Fruit fly (Drosophila melanogaster) whole organism, embryonic: Measurements from ENCODE around the gene CG17234.
A peak's percentile ranks its signal among the peaks of the same experiment; 100 is the strongest.

Experiments used
- B-H1 ChIP-seq: fragments of 200-800 bp; sonication (Bioruptor generic); IDR thresholded peaks from 3 replicates; pipeline ENCODE4 v1.3.6; 2022; ENCODE audit warnings: missing biosample characterization, missing genetic modification characterization
- BtbVII ChIP-seq: fragments of 200-800 bp; sonication (Bioruptor generic); optimal IDR thresholded peaks from 3 replicates; lab custom pipeline; 2017; ENCODE audit warnings: missing biosample characterization, mild to moderate bottlenecking, missing genetic modification characterization
- CG10979 ChIP-seq: fragments of 200-800 bp; sonication (Bioruptor generic); optimal IDR thresholded peaks from 2 replicates; lab custom pipeline; 2018; ENCODE audit warnings: missing biosample characterization, mild to moderate bottlenecking, missing genetic modification characterization, moderate library complexity
- CG12659 ChIP-seq: fragments of 200-800 bp; sonication (Bioruptor generic); optimal IDR thresholded peaks from 3 replicates; lab custom pipeline; 2017; ENCODE audit warnings: mild to moderate bottlenecking, missing biosample characterization, missing genetic modification reagents, missing genetic modification characterization
- CG13287 ChIP-seq: fragments of 200-800 bp; sonication (Bioruptor generic); IDR thresholded peaks from 2 replicates; pipeline ENCODE4 v1.3.6; 2022; ENCODE audit warnings: missing biosample characterization, missing genetic modification characterization; ENCODE audit not compliant: partially characterized antibody
- CG16813 ChIP-seq: fragments of 200-800 bp; sonication (Bioruptor generic); IDR thresholded peaks from 3 replicates; pipeline ENCODE4 v1.3.6; 2022; ENCODE audit warnings: missing biosample characterization, missing genetic modification characterization; ENCODE audit not compliant: partially characterized antibody
- CG17912 ChIP-seq: fragments of 200-800 bp; sonication (Bioruptor generic); optimal IDR thresholded peaks from 2 replicates; lab custom pipeline; 2018; ENCODE audit warnings: missing biosample characterization, mild to moderate bottlenecking, missing genetic modification characterization
- CG2678 ChIP-seq: fragments of 200-800 bp; sonication (Bioruptor generic); optimal IDR thresholded peaks from 3 replicates; lab custom pipeline; 2019; ENCODE audit warnings: missing biosample characterization, mild to moderate bottlenecking, missing genetic modification characterization, moderate library complexity
- CG2889 ChIP-seq: fragments of 200-800 bp; sonication (Bioruptor generic); IDR thresholded peaks from 3 replicates; pipeline ENCODE4 v1.3.6; 2022; ENCODE audit warnings: missing biosample characterization, missing genetic modification characterization
- CG33213 ChIP-seq: fragments of 200-800 bp; sonication (Bioruptor generic); optimal IDR thresholded peaks from 3 replicates; lab custom pipeline; 2016; ENCODE audit warnings: missing biosample characterization, missing genetic modification characterization
- CG34224 ChIP-seq: fragments of 200-800 bp; sonication (Bioruptor generic); IDR thresholded peaks from 3 replicates; pipeline ENCODE4 v1.3.6; 2022; ENCODE audit warnings: missing biosample characterization, missing genetic modification characterization; ENCODE audit not compliant: partially characterized antibody
- CG4404 ChIP-seq: fragments of 200-800 bp; sonication (Bioruptor generic); IDR thresholded peaks from 2 replicates; pipeline ENCODE4 v1.3.6; 2022; ENCODE audit warnings: missing biosample characterization, missing genetic modification characterization
- CG9609 ChIP-seq: fragments of 200-800 bp; sonication (Bioruptor generic); optimal IDR thresholded peaks from 3 replicates; lab custom pipeline; 2016; ENCODE audit warnings: missing biosample characterization, missing genetic modification characterization
- Dad ChIP-seq: fragments of 200-800 bp; sonication (Bioruptor generic); optimal IDR thresholded peaks from 3 replicates; lab custom pipeline; 2016; ENCODE audit warnings: missing biosample characterization, missing genetic modification characterization
- Dbx ChIP-seq: fragments of 200-800 bp; sonication (Bioruptor generic); IDR thresholded peaks from 3 replicates; pipeline ENCODE4 v1.3.6; 2022; ENCODE audit warnings: missing biosample characterization, missing genetic modification characterization
- Dip3 ChIP-seq: fragments of 200-800 bp; sonication (Bioruptor generic); optimal IDR thresholded peaks from 3 replicates; lab custom pipeline; 2016; ENCODE audit warnings: missing biosample characterization, missing genetic modification characterization
- Doc3 ChIP-seq: fragments of 200-800 bp; sonication (Bioruptor generic); IDR thresholded peaks from 3 replicates; pipeline ENCODE4 v1.3.6; 2022; ENCODE audit warnings: missing biosample characterization, missing genetic modification characterization; ENCODE audit not compliant: partially characterized antibody
- Dref ChIP-seq: fragments of 200-800 bp; sonication (Bioruptor generic); IDR thresholded peaks from 2 replicates; pipeline ENCODE4 v1.3.6; 2022; ENCODE audit warnings: missing biosample characterization, missing genetic modification characterization
- Fer2 ChIP-seq: fragments of 200-800 bp; sonication (Bioruptor generic); optimal IDR thresholded peaks from 2 replicates; lab custom pipeline; 2018; ENCODE audit warnings: missing biosample characterization, mild to moderate bottlenecking, missing genetic modification characterization, moderate library complexity
- HLHmδ ChIP-seq: fragments of 200-800 bp; sonication (Bioruptor generic); optimal IDR thresholded peaks from 2 replicates; lab custom pipeline; 2018; ENCODE audit warnings: missing biosample characterization, mild to moderate bottlenecking, missing genetic modification characterization, moderate library complexity
- Med ChIP-seq: fragments of 200-800 bp; sonication (Bioruptor generic); peaks from one replicate; lab custom pipeline; 2016; ENCODE audit warnings: missing biosample characterization, missing genetic modification characterization, mild to moderate bottlenecking, inconsistent platforms, moderate library complexity
- Neu2 ChIP-seq: fragments of 200-800 bp; sonication (Bioruptor generic); optimal IDR thresholded peaks from 3 replicates; lab custom pipeline; 2016; ENCODE audit warnings: missing biosample characterization, missing genetic modification characterization, borderline replicate concordance
- Oaz ChIP-seq: fragments of 200-800 bp; sonication (Bioruptor generic); IDR thresholded peaks from 2 replicates; pipeline ENCODE4 v1.3.6; 2022; ENCODE audit warnings: missing biosample characterization, missing genetic modification characterization
- Opbp ChIP-seq: fragments of 200-800 bp; sonication (Bioruptor generic); IDR thresholded peaks from 3 replicates; pipeline ENCODE4 v1.3.6; 2022; ENCODE audit warnings: missing biosample characterization, missing genetic modification characterization; ENCODE audit not compliant: partially characterized antibody
- PHDP ChIP-seq: fragments of 200-800 bp; sonication (Bioruptor generic); optimal IDR thresholded peaks from 3 replicates; lab custom pipeline; 2018; ENCODE audit warnings: missing biosample characterization, mild to moderate bottlenecking, missing genetic modification characterization, moderate library complexity
- Pdp1 ChIP-seq, 2 experiments: fragments of 200-800 bp; sonication (Bioruptor generic); optimal IDR thresholded peaks; 3 replicates each; lab custom pipeline; 2016; ENCODE audit warnings: missing biosample characterization in 2 of 2, missing genetic modification characterization in 2 of 2, mild to moderate bottlenecking in 1 of 2, moderate library complexity in 1 of 2
- Rfx ChIP-seq: fragments of 200-800 bp; sonication (Bioruptor generic); IDR thresholded peaks from 2 replicates; pipeline ENCODE4 v1.3.6; 2022; ENCODE audit warnings: missing biosample characterization, missing genetic modification characterization
- Sry-δ ChIP-seq: fragments of 200-800 bp; sonication (Bioruptor generic); optimal IDR thresholded peaks from 2 replicates; lab custom pipeline; 2016; ENCODE audit warnings: missing biosample characterization, missing genetic modification characterization
- bbx ChIP-seq: fragments of 200-800 bp; sonication (Bioruptor generic); IDR thresholded peaks from 2 replicates; pipeline ENCODE4 v1.3.6; 2022; ENCODE audit warnings: missing biosample characterization, missing genetic modification characterization; ENCODE audit not compliant: partially characterized antibody
- cato ChIP-seq: fragments of 200-800 bp; sonication (Bioruptor generic); optimal IDR thresholded peaks from 2 replicates; lab custom pipeline; 2016; ENCODE audit warnings: missing biosample characterization, missing genetic modification characterization, borderline replicate concordance
- chinmo ChIP-seq: fragments of 200-800 bp; sonication (Bioruptor generic); IDR thresholded peaks from 4 replicates; pipeline ENCODE4 v1.3.6; 2022; ENCODE audit warnings: missing biosample characterization, missing genetic modification characterization; ENCODE audit not compliant: partially characterized antibody
- ci ChIP-seq: fragments of 200-800 bp; sonication (Bioruptor generic); IDR thresholded peaks from 3 replicates; pipeline ENCODE4 v1.3.6; 2022; ENCODE audit warnings: missing biosample characterization, missing genetic modification characterization
- croc ChIP-seq: fragments of 200-800 bp; sonication (Bioruptor generic); conservative IDR thresholded peaks from 3 replicates; pipeline ENCODE4 v1.3.6; 2022; ENCODE audit warnings: missing biosample characterization, missing genetic modification characterization
- fd3F ChIP-seq: fragments of 200-800 bp; sonication (Bioruptor generic); optimal IDR thresholded peaks from 2 replicates; lab custom pipeline; 2018; ENCODE audit warnings: missing biosample characterization, mild to moderate bottlenecking, missing genetic modification characterization, moderate library complexity
- knrl ChIP-seq: fragments of 200-800 bp; sonication (Bioruptor generic); IDR thresholded peaks from 3 replicates; pipeline ENCODE4 v1.3.6; 2022; ENCODE audit warnings: missing biosample characterization, missing genetic modification characterization; ENCODE audit not compliant: partially characterized antibody
- lab ChIP-seq: fragments of 200-800 bp; sonication (Bioruptor generic); optimal IDR thresholded peaks from 3 replicates; lab custom pipeline; 2017; ENCODE audit warnings: missing biosample characterization, missing genetic modification characterization, mild to moderate bottlenecking, moderate library complexity, missing genetic modification reagents
- lilli ChIP-seq: fragments of 200-800 bp; sonication (Bioruptor generic); optimal IDR thresholded peaks from 3 replicates; lab custom pipeline; 2016; ENCODE audit warnings: missing biosample characterization, missing genetic modification characterization
- nmo ChIP-seq: fragments of 200-800 bp; sonication (Bioruptor generic); optimal IDR thresholded peaks from 2 replicates; lab custom pipeline; 2018; ENCODE audit warnings: missing biosample characterization, mild to moderate bottlenecking, missing genetic modification characterization, moderate library complexity
- odd ChIP-seq: fragments of 200-800 bp; sonication (Bioruptor generic); optimal IDR thresholded peaks from 2 replicates; lab custom pipeline; 2017; ENCODE audit warnings: missing biosample characterization, mild to moderate bottlenecking, missing genetic modification characterization
- onecut ChIP-seq: fragments of 200-800 bp; sonication (Bioruptor generic); IDR thresholded peaks from 2 replicates; pipeline ENCODE4 v1.3.6; 2022; ENCODE audit warnings: missing biosample characterization, missing genetic modification characterization
- pan ChIP-seq, 4 experiments: fragments of >200 bp in 3 of 4; fragments of 200-800 bp in 1 of 4; sonication (Bioruptor generic) in 1 of 4; optimal IDR thresholded peaks in 3 of 4; IDR thresholded peaks in 1 of 4; 2 replicates each; pipeline versions ENCODE4 v1.3.6 to Lab custom; 2017 to 2022; ENCODE audit warnings: missing biosample characterization in 2 of 4, missing genetic modification characterization in 2 of 4, mixed read lengths in 1 of 4
- salm ChIP-seq: fragments of 200-800 bp; sonication (Bioruptor generic); optimal IDR thresholded peaks from 2 replicates; lab custom pipeline; 2018; ENCODE audit warnings: missing biosample characterization, mild to moderate bottlenecking, missing genetic modification characterization
- sna ChIP-seq: fragments of 200-800 bp; sonication (Bioruptor generic); IDR thresholded peaks from 2 replicates; pipeline ENCODE4 v1.3.6; 2022; ENCODE audit warnings: missing biosample characterization, missing genetic modification characterization; ENCODE audit not compliant: partially characterized antibody
- stwl ChIP-seq: fragments of 200-800 bp; sonication (Bioruptor generic); optimal IDR thresholded peaks from 3 replicates; lab custom pipeline; 2018; ENCODE audit warnings: missing biosample characterization, mild to moderate bottlenecking, missing genetic modification characterization, moderate library complexity
- tna ChIP-seq: fragments of 200-800 bp; sonication (Bioruptor generic); IDR thresholded peaks from 2 replicates; pipeline ENCODE4 v1.3.6; 2022; ENCODE audit warnings: missing biosample characterization, missing genetic modification characterization; ENCODE audit not compliant: partially characterized antibody
- unc-4 ChIP-seq: fragments of 200-800 bp; sonication (Bioruptor generic); IDR thresholded peaks from 2 replicates; pipeline ENCODE4 v1.3.6; 2022; ENCODE audit warnings: missing biosample characterization, missing genetic modification characterization; ENCODE audit not compliant: partially characterized antibody

Gene CG17234

dm6 chr2L:2228179-2228849, 24.5 kb upstream of the CG17234 start (continued):
- TF ChIP-seq B-H1 (no peak), Neu2 (GFP tag; lab: Kevin White, UChicago) (no peak), CG9609 (GFP tag; lab: Kevin White, UChicago) (no peak), Oaz (GFP tag; lab: Robert Waterston, UW) (no peak), Pdp1 (GFP tag; optimal IDR thresholded peaks at IDR 0.05; lab: Kevin White, UChicago) (peak in 1 of 2 experiments; percentile 84), CG2678 (tag; lab: Kevin White, UChicago) (no peak), Fer2 (tag; lab: Kevin White, UChicago) (no peak), fd3F (GFP tag; lab: Kevin White, UChicago) (no peak), salm (no peak), CG4404 (GFP tag; lab: Robert Waterston, UW) (no peak), BtbVII (GFP tag; lab: Kevin White, UChicago) (peak; percentile 62), odd (GFP tag; lab: Kevin White, UChicago) (no peak), Dip3 (GFP tag; lab: Kevin White, UChicago) (no peak), Dbx (GFP tag; lab: Robert Waterston, UW) (0 out of 3 replicates have a peak, but pooled peaks have one; percentile 22)

dm6 chr2L:2236722-2237121, 16.1 kb upstream of the CG17234 start, which contains the start of gene Sec24CD:
Gene Sec24CD (minus strand): TSS chr2L:2236844.
- TF ChIP-seq CG12659 (GFP tag; lab: Kevin White, UChicago) (peak; percentile 73), unc-4 (GFP tag; lab: Robert Waterston, UW) (peak; percentile 84), CG13287 (GFP tag; lab: Robert Waterston, UW) (peak; percentile 97), CG2889 (GFP tag; lab: Robert Waterston, UW) (no peak), CG34224 (peak; percentile 98), Opbp (GFP tag; lab: Robert Waterston, UW) (peak; percentile 92; the same call in 2 of the 3 replicates), chinmo (peak; percentile 97), Sry-δ (GFP tag; lab: Kevin White, UChicago) (peak; percentile 74), pan (optimal IDR thresholded peaks at IDR 0.05; lab: Kevin White, UChicago) (no peak), pan (GFP tag; optimal IDR thresholded peaks at IDR 0.05 in 1 of 2, IDR thresholded peaks at IDR 0.05 in 1 of 2) (no peak), tna (GFP tag; lab: Robert Waterston, UW) (peak; percentile 97), Dref (peak; percentile 97), croc (GFP tag; lab: Robert Waterston, UW) (no peak), Med (peak; percentile 57), ci (GFP tag; lab: Robert Waterston, UW) (peak; percentile 60; the same call in 1 of the 3 replicates), HLHmδ (GFP tag; lab: Kevin White, UChicago) (peak; percentile 56), lab (GFP tag; lab: Kevin White, UChicago) (no peak), bbx (GFP tag; lab: Robert Waterston, UW) (peak; percentile 98), onecut (GFP tag; lab: Robert Waterston, UW) (peak; percentile 77), lilli (peak; percentile 35), cato (GFP tag; lab: Kevin White, UChicago) (no peak), CG10979 (tag; lab: Kevin White, UChicago) (peak; percentile 20), Doc3 (GFP tag; lab: Robert Waterston, UW) (peak; percentile 87), Rfx (peak; percentile 26; the same call in 1 of the 2 replicates), CG33213 (GFP tag; lab: Kevin White, UChicago) (peak; percentile 0), knrl (peak; percentile 59; the same call in 2 of the 3 replicates), nmo (GFP tag; lab: Kevin White, UChicago) (peak; percentile 22), PHDP (tag; lab: Kevin White, UChicago) (peak; percentile 45), CG16813 (GFP tag; lab: Robert Waterston, UW) (peak; percentile 84), CG17912 (peak; percentile 39), Dad (GFP tag; lab: Kevin White, UChicago) (no peak), stwl (tag; lab: Kevin White, UChicago) (peak; percentile 92), sna (peak; percentile 96)
